Worm (Caenorhabditis elegans) whole organism, L2 larva: ENCODE results near the gene fbxo-11.2.
"Not testable (repeated sequence)": the region's sequence is repeated elsewhere in the genome, so short reads cannot be mapped to it uniquely, and the experiment has no call there.

Experiments
- ama-1 ChIP-seq: fragments of 150-350 bp; optimal IDR thresholded peaks from 2 replicates; lab custom pipeline; 2018; ENCODE audit warnings: inconsistent platforms
- lin-13 ChIP-seq: fragments of 150-350 bp; optimal IDR thresholded peaks from 2 replicates; lab custom pipeline; 2014; ENCODE audit warnings: missing biosample characterization, missing genetic modification reagents, missing genetic modification characterization
- mdl-1 ChIP-seq, 2 experiments: fragments of 150-350 bp in 1 of 2; sonication (generic microtip) in 1 of 2; optimal IDR thresholded peaks; 2 replicates each; lab custom pipeline; 2017; ENCODE audit warnings: missing biosample characterization in 2 of 2, missing genetic modification characterization in 2 of 2
- nhr-11 ChIP-seq: fragments of 150-350 bp; optimal IDR thresholded peaks from 2 replicates; lab custom pipeline; 2014; ENCODE audit warnings: missing biosample characterization, missing genetic modification characterization
- nhr-23 ChIP-seq: fragments of 150-350 bp; optimal IDR thresholded peaks from 2 replicates; lab custom pipeline; 2014; ENCODE audit warnings: missing biosample characterization, missing genetic modification reagents, missing genetic modification characterization
- nhr-237 ChIP-seq: fragments of 150-350 bp; optimal IDR thresholded peaks from 2 replicates; lab custom pipeline; 2014; ENCODE audit warnings: missing biosample characterization, missing genetic modification characterization
- snpc-4 ChIP-seq: fragments of 150-350 bp; optimal IDR thresholded peaks from 2 replicates; lab custom pipeline; 2014; ENCODE audit warnings: missing biosample characterization, missing genetic modification characterization
- unc-55 ChIP-seq: fragments of 150-350 bp; sonication (generic microtip); optimal IDR thresholded peaks from 3 replicates; lab custom pipeline; 2014; ENCODE audit warnings: missing biosample characterization, missing genetic modification reagents, missing genetic modification characterization

ce11 chrIII:1076383-1076782 lies 23.3 kb upstream of the fbxo-11.2 start, which contains the start of gene uaf-1:
- not testable (repeated sequence) for TF ChIP-seq nhr-23 (tag; lab: Kevin White, UChicago); nhr-11 (tag; lab: Kevin White, UChicago); lin-13 (GFP tag; lab: Kevin White, UChicago); mdl-1 (tag; optimal IDR thresholded peaks at IDR 0.05; lab: Kevin White, UChicago); ama-1 (lab: Kevin White, UChicago); nhr-237 (tag; lab: Kevin White, UChicago); snpc-4 (tag; lab: Kevin White, UChicago); unc-55 (GFP tag; lab: Kevin White, UChicago)
